Fruit fly (Drosophila melanogaster) whole organism, embryonic: ENCODE measurements around the gene thoc7.

Experiments
- Antp ChIP-seq: fragments of 200-800 bp; sonication (Bioruptor generic); optimal IDR thresholded peaks from 3 replicates; lab custom pipeline; 2016; ENCODE audit warnings: missing biosample characterization, missing genetic modification characterization
- Bgb ChIP-seq: fragments of 200-800 bp; sonication (Bioruptor generic); IDR thresholded peaks from 2 replicates; pipeline ENCODE4 v1.3.6; 2022; ENCODE audit warnings: missing biosample characterization, missing genetic modification characterization; ENCODE audit not compliant: partially characterized antibody
- Bteb2 ChIP-seq: fragments of 200-800 bp; sonication (Bioruptor generic); optimal IDR thresholded peaks from 2 replicates; lab custom pipeline; 2016; ENCODE audit warnings: missing biosample characterization, missing genetic modification characterization
- CG10431 ChIP-seq: fragments of 200-800 bp; sonication (Bioruptor generic); optimal IDR thresholded peaks from 3 replicates; lab custom pipeline; 2018; ENCODE audit warnings: missing biosample characterization, mild to moderate bottlenecking, missing genetic modification characterization
- CG10979 ChIP-seq: fragments of 200-800 bp; sonication (Bioruptor generic); optimal IDR thresholded peaks from 2 replicates; lab custom pipeline; 2018; ENCODE audit warnings: missing biosample characterization, mild to moderate bottlenecking, missing genetic modification characterization, moderate library complexity
- CG11398 ChIP-seq: fragments of 200-800 bp; sonication (Bioruptor generic); optimal IDR thresholded peaks from 2 replicates; lab custom pipeline; 2016; ENCODE audit warnings: missing biosample characterization, missing genetic modification characterization
- CG12769 ChIP-seq: fragments of 200-800 bp; sonication (Bioruptor generic); optimal IDR thresholded peaks from 2 replicates; lab custom pipeline; 2019; ENCODE audit warnings: missing biosample characterization, mild to moderate bottlenecking, missing genetic modification characterization, moderate library complexity
- CG14667 ChIP-seq: fragments of 200-800 bp; sonication (Bioruptor generic); IDR thresholded peaks from 2 replicates; pipeline ENCODE4 v1.3.6; 2022; ENCODE audit warnings: missing biosample characterization, missing genetic modification characterization
- CG1647 ChIP-seq: fragments of 200-800 bp; sonication (Bioruptor generic); optimal IDR thresholded peaks from 3 replicates; lab custom pipeline; 2016; ENCODE audit warnings: missing biosample characterization, missing genetic modification characterization
- CG16863 ChIP-seq: fragments of 200-800 bp; sonication (Bioruptor generic); optimal IDR thresholded peaks from 3 replicates; lab custom pipeline; 2016; ENCODE audit warnings: missing biosample characterization, missing genetic modification characterization
- CG2875 ChIP-seq: fragments of 200-800 bp; sonication (Bioruptor generic); optimal IDR thresholded peaks from 2 replicates; lab custom pipeline; 2017; ENCODE audit warnings: missing biosample characterization, mild to moderate bottlenecking, missing genetic modification characterization, missing genetic modification reagents
- CG42726 ChIP-seq: fragments of 200-800 bp; sonication (Bioruptor generic); IDR thresholded peaks from 2 replicates; pipeline ENCODE4 v1.3.6; 2022; ENCODE audit warnings: missing biosample characterization, missing genetic modification characterization; ENCODE audit not compliant: partially characterized antibody
- CG5953 ChIP-seq: fragments of 200-800 bp; sonication (Bioruptor generic); IDR thresholded peaks from 2 replicates; pipeline ENCODE4 v1.3.6; 2022; ENCODE audit warnings: missing biosample characterization, missing genetic modification characterization
- CG7271 ChIP-seq: fragments of 200-800 bp; sonication (Bioruptor generic); optimal IDR thresholded peaks from 2 replicates; lab custom pipeline; 2018; ENCODE audit warnings: missing biosample characterization, mild to moderate bottlenecking, missing genetic modification characterization, moderate library complexity
- CG8089 ChIP-seq: fragments of 200-800 bp; sonication (Bioruptor generic); optimal IDR thresholded peaks from 3 replicates; lab custom pipeline; 2016; ENCODE audit warnings: missing biosample characterization, missing genetic modification characterization
- CG8290 ChIP-seq, 3 experiments: fragments of 200-800 bp; sonication (Bioruptor generic); optimal IDR thresholded peaks; 2 replicates each; lab custom pipeline; 2016 to 2019; ENCODE audit warnings: missing biosample characterization in 3 of 3, missing genetic modification characterization in 3 of 3, mild to moderate bottlenecking in 2 of 3, moderate library complexity in 1 of 3
- Dp ChIP-seq: fragments of 200-800 bp; sonication (Bioruptor generic); optimal IDR thresholded peaks from 2 replicates; lab custom pipeline; 2018; ENCODE audit warnings: missing biosample characterization, mild to moderate bottlenecking, missing genetic modification characterization, moderate library complexity
- GATAe ChIP-seq: fragments of 200-800 bp; sonication (Bioruptor generic); conservative IDR thresholded peaks from 2 replicates; pipeline ENCODE4 v1.3.6; 2022; ENCODE audit warnings: missing biosample characterization, missing genetic modification characterization
- Jarid2 ChIP-seq: fragments of 200-800 bp; sonication (Bioruptor generic); optimal IDR thresholded peaks from 3 replicates; lab custom pipeline; 2017; ENCODE audit warnings: mild to moderate bottlenecking, missing biosample characterization, missing genetic modification reagents, missing genetic modification characterization
- MESR4 ChIP-seq: fragments of 200-800 bp; sonication (Bioruptor generic); optimal IDR thresholded peaks from 2 replicates; lab custom pipeline; 2018; ENCODE audit warnings: missing biosample characterization, mild to moderate bottlenecking, missing genetic modification characterization, moderate library complexity
- Opbp ChIP-seq: fragments of 200-800 bp; sonication (Bioruptor generic); IDR thresholded peaks from 3 replicates; pipeline ENCODE4 v1.3.6; 2022; ENCODE audit warnings: missing biosample characterization, missing genetic modification characterization; ENCODE audit not compliant: partially characterized antibody
- Optix ChIP-seq: fragments of 200-800 bp; sonication (Bioruptor generic); IDR thresholded peaks from 3 replicates; pipeline ENCODE4 v1.3.6; 2022; ENCODE audit warnings: missing biosample characterization, missing genetic modification characterization
- Ssrp ChIP-seq: fragments of 200-800 bp; sonication (Bioruptor generic); optimal IDR thresholded peaks from 2 replicates; lab custom pipeline; 2018; ENCODE audit warnings: missing biosample characterization, mild to moderate bottlenecking, missing genetic modification characterization, moderate library complexity
- Trl ChIP-seq, 3 experiments: fragments of >200 bp in 2 of 3; fragments of 200-800 bp in 1 of 3; sonication (Bioruptor generic) in 1 of 3; optimal IDR thresholded peaks; 2 replicates in 1 of 3; 3 replicates in 2 of 3; lab custom pipeline; 2016 to 2017; ENCODE audit warnings: missing biosample characterization in 1 of 3, missing genetic modification characterization in 1 of 3
- abd-A ChIP-seq: fragments of 200-800 bp; sonication (Bioruptor generic); optimal IDR thresholded peaks from 3 replicates; lab custom pipeline; 2019; ENCODE audit warnings: missing biosample characterization, mild to moderate bottlenecking, missing genetic modification characterization, moderate library complexity
- ato ChIP-seq: fragments of 200-800 bp; sonication (Bioruptor generic); IDR thresholded peaks from 2 replicates; pipeline ENCODE4 v1.3.6; 2022; ENCODE audit warnings: missing biosample characterization, missing genetic modification characterization; ENCODE audit not compliant: partially characterized antibody
- btn ChIP-seq: fragments of 200-800 bp; sonication (Bioruptor generic); optimal IDR thresholded peaks from 2 replicates; lab custom pipeline; 2016; ENCODE audit warnings: missing biosample characterization, missing genetic modification characterization
- cad ChIP-seq: fragments of >200 bp; optimal IDR thresholded peaks from 2 replicates; lab custom pipeline; 2017; ENCODE audit warnings: missing biosample characterization, missing genetic modification characterization
- cato ChIP-seq: fragments of 200-800 bp; sonication (Bioruptor generic); optimal IDR thresholded peaks from 2 replicates; lab custom pipeline; 2016; ENCODE audit warnings: missing biosample characterization, missing genetic modification characterization, borderline replicate concordance
- caup ChIP-seq: fragments of 200-800 bp; sonication (Bioruptor generic); optimal IDR thresholded peaks from 3 replicates; lab custom pipeline; 2017; ENCODE audit warnings: missing biosample characterization, mild to moderate bottlenecking, missing genetic modification characterization, moderate library complexity; ENCODE audit not compliant: severe bottlenecking
- chinmo ChIP-seq: fragments of 200-800 bp; sonication (Bioruptor generic); IDR thresholded peaks from 4 replicates; pipeline ENCODE4 v1.3.6; 2022; ENCODE audit warnings: missing biosample characterization, missing genetic modification characterization; ENCODE audit not compliant: partially characterized antibody
- chm ChIP-seq: fragments of 200-800 bp; sonication (Bioruptor generic); IDR thresholded peaks from 2 replicates; pipeline ENCODE4 v1.3.6; 2022; ENCODE audit warnings: missing biosample characterization, missing genetic modification characterization
- ci ChIP-seq: fragments of 200-800 bp; sonication (Bioruptor generic); IDR thresholded peaks from 3 replicates; pipeline ENCODE4 v1.3.6; 2022; ENCODE audit warnings: missing biosample characterization, missing genetic modification characterization
- corto ChIP-seq: fragments of 200-800 bp; sonication (Bioruptor generic); optimal IDR thresholded peaks from 2 replicates; lab custom pipeline; 2016; ENCODE audit warnings: missing biosample characterization, mild to moderate bottlenecking, missing genetic modification characterization, moderate library complexity
- dmrt11E ChIP-seq: fragments of 200-800 bp; sonication (Bioruptor generic); optimal IDR thresholded peaks from 3 replicates; lab custom pipeline; 2018; ENCODE audit warnings: missing biosample characterization, mild to moderate bottlenecking, missing genetic modification characterization, moderate library complexity
- fd3F ChIP-seq: fragments of 200-800 bp; sonication (Bioruptor generic); optimal IDR thresholded peaks from 2 replicates; lab custom pipeline; 2018; ENCODE audit warnings: missing biosample characterization, mild to moderate bottlenecking, missing genetic modification characterization, moderate library complexity
- gem ChIP-seq: fragments of 200-800 bp; sonication (Bioruptor generic); optimal IDR thresholded peaks from 2 replicates; lab custom pipeline; 2019; ENCODE audit warnings: missing biosample characterization, mild to moderate bottlenecking, missing genetic modification characterization, moderate library complexity
- insv ChIP-seq, 2 experiments: fragments of 200-800 bp; sonication (Bioruptor generic); optimal IDR thresholded peaks; 3 replicates each; lab custom pipeline; 2016 to 2018; ENCODE audit warnings: missing biosample characterization in 2 of 2, missing genetic modification characterization in 2 of 2
- jing ChIP-seq: fragments of 200-800 bp; sonication (Bioruptor generic); optimal IDR thresholded peaks from 2 replicates; lab custom pipeline; 2018; ENCODE audit warnings: missing biosample characterization, mild to moderate bottlenecking, missing genetic modification characterization
- jumu ChIP-seq: fragments of 200-800 bp; sonication (Bioruptor generic); optimal IDR thresholded peaks from 3 replicates; lab custom pipeline; 2016; ENCODE audit warnings: missing biosample characterization, missing genetic modification characterization
- kni ChIP-seq: fragments of 200-800 bp; sonication (Bioruptor generic); optimal IDR thresholded peaks from 3 replicates; lab custom pipeline; 2017; ENCODE audit warnings: mild to moderate bottlenecking, missing biosample characterization, missing genetic modification reagents, missing genetic modification characterization
- knrl ChIP-seq: fragments of 200-800 bp; sonication (Bioruptor generic); IDR thresholded peaks from 3 replicates; pipeline ENCODE4 v1.3.6; 2022; ENCODE audit warnings: missing biosample characterization, missing genetic modification characterization; ENCODE audit not compliant: partially characterized antibody
- lbe ChIP-seq: fragments of 200-800 bp; sonication (Bioruptor generic); optimal IDR thresholded peaks from 2 replicates; lab custom pipeline; 2016; ENCODE audit warnings: missing biosample characterization, mild to moderate bottlenecking, missing genetic modification characterization
- lmd ChIP-seq: fragments of 200-800 bp; sonication (Bioruptor generic); IDR thresholded peaks from 2 replicates; pipeline ENCODE4 v1.3.6; 2022; ENCODE audit warnings: missing biosample characterization, missing genetic modification characterization
- oc ChIP-seq: fragments of 200-800 bp; sonication (Bioruptor generic); optimal IDR thresholded peaks from 2 replicates; lab custom pipeline; 2018; ENCODE audit warnings: missing biosample characterization, mild to moderate bottlenecking, missing genetic modification characterization, moderate library complexity
- pzg ChIP-seq: fragments of 200-800 bp; sonication (Bioruptor generic); optimal IDR thresholded peaks from 3 replicates; lab custom pipeline; 2018; ENCODE audit warnings: missing biosample characterization, mild to moderate bottlenecking, missing genetic modification characterization, moderate library complexity
- sc ChIP-seq, 3 experiments: fragments of >200 bp in 2 of 3; fragments of 200-800 bp in 1 of 3; sonication (Bioruptor generic) in 1 of 3; optimal IDR thresholded peaks; 2 replicates in 2 of 3; 3 replicates in 1 of 3; lab custom pipeline; 2017; ENCODE audit warnings: mild to moderate bottlenecking in 1 of 3, missing biosample characterization in 1 of 3, missing genetic modification characterization in 1 of 3, missing genetic modification reagents in 1 of 3
- z ChIP-seq: fragments of 200-800 bp; sonication (Bioruptor generic); IDR thresholded peaks from 3 replicates; pipeline ENCODE4 v1.3.6; 2022; ENCODE audit warnings: missing biosample characterization, missing genetic modification characterization

thoc7 gene

DNA sequence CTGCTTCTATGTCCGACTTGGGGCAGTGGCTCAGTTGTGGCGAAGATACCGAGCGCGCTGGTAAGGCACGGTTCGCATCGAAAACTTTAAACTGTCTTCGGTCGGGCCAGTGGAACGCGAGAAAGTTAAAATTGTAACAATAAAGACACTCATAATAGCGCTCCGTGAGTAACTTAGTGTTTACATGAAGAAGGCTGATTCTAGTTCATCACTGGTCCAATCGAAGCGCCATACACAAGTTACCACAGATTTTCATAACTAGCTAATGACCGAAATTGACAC is 32.3 kb downstream of the thoc7 start:
- no peak for TF ChIP-seq pzg (GFP tag; lab: Kevin White, UChicago)
- no peak for TF ChIP-seq oc (tag; lab: Kevin White, UChicago)
- TF ChIP-seq Opbp, result peak; percentile 34; the same call in 1 of the 3 replicates
- TF ChIP-seq insv (GFP tag; optimal IDR thresholded peaks at IDR 0.05; lab: Kevin White, UChicago), result no peak
- peak; percentile 1; the same call in 1 of the 3 replicates for TF ChIP-seq ci
- no peak for TF ChIP-seq Ssrp (tag; lab: Kevin White, UChicago)
- TF ChIP-seq ato (GFP tag; lab: Robert Waterston, UW), result no peak
- TF ChIP-seq Optix, result no peak
- no peak for TF ChIP-seq CG2875 (GFP tag; lab: Kevin White, UChicago)
- no peak for TF ChIP-seq CG7271
- no peak for TF ChIP-seq abd-A (tag; lab: Kevin White, UChicago)
- peak; percentile 75 for TF ChIP-seq Jarid2
- TF ChIP-seq CG14667 (GFP tag; lab: Robert Waterston, UW), result no peak
- no peak for TF ChIP-seq fd3F (GFP tag; lab: Kevin White, UChicago)
- TF ChIP-seq CG12769, result no peak
- no peak for TF ChIP-seq CG16863
- TF ChIP-seq chinmo (GFP tag; lab: Robert Waterston, UW), result 0 out of 4 replicates have a peak, but pooled peaks have one; percentile 3
- no peak for TF ChIP-seq z (GFP tag; lab: Robert Waterston, UW)
- no peak for TF ChIP-seq cad (GFP tag; lab: Kevin White, UChicago)
- TF ChIP-seq kni (GFP tag; lab: Kevin White, UChicago), result peak; percentile 41
- TF ChIP-seq jumu (GFP tag; lab: Kevin White, UChicago), result no peak
- TF ChIP-seq CG42726 (GFP tag; lab: Robert Waterston, UW), result 0 out of 2 replicates have a peak, but pooled peaks have one; percentile 42
- TF ChIP-seq CG10431 (GFP tag; lab: Kevin White, UChicago), result no peak
- 0 out of 2 replicates have a peak, but pooled peaks have one; percentile 45 for TF ChIP-seq chm (GFP tag; lab: Robert Waterston, UW)
- no peak for TF ChIP-seq Antp (GFP tag; lab: Kevin White, UChicago)
- TF ChIP-seq knrl (GFP tag; lab: Robert Waterston, UW), result no peak
- TF ChIP-seq CG1647 (GFP tag; lab: Kevin White, UChicago), result no peak
- TF ChIP-seq lmd (GFP tag; lab: Robert Waterston, UW), result no peak
- no peak for TF ChIP-seq GATAe (GFP tag; lab: Robert Waterston, UW)
- no peak for TF ChIP-seq CG8089 (GFP tag; lab: Kevin White, UChicago)
- TF ChIP-seq CG10979, result no peak
- no peak for TF ChIP-seq jing (GFP tag; lab: Kevin White, UChicago)
- TF ChIP-seq Bgb (GFP tag; lab: Robert Waterston, UW), result no peak
- no peak for TF ChIP-seq MESR4 (GFP tag; lab: Kevin White, UChicago)
- no peak for TF ChIP-seq CG8290 (GFP tag; optimal IDR thresholded peaks at IDR 0.05; lab: Kevin White, UChicago)
- peak in 1 of 2 experiments; percentile 17 for TF ChIP-seq CG8290 (tag; optimal IDR thresholded peaks at IDR 0.05; lab: Kevin White, UChicago)
- no peak for TF ChIP-seq CG5953 (GFP tag; lab: Robert Waterston, UW)
- TF ChIP-seq dmrt11E (tag; lab: Kevin White, UChicago), result no peak
- TF ChIP-seq Dp, result no peak
- TF ChIP-seq corto (GFP tag; lab: Kevin White, UChicago), result no peak
- no peak for TF ChIP-seq sc (optimal IDR thresholded peaks at IDR 0.05; lab: Kevin White, UChicago)
- no peak for TF ChIP-seq sc (GFP tag; optimal IDR thresholded peaks at IDR 0.05; lab: Kevin White, UChicago)
- TF ChIP-seq Trl (optimal IDR thresholded peaks at IDR 0.05; lab: Kevin White, UChicago), result peak in 1 of 2 experiments; percentile 27
- no peak for TF ChIP-seq Trl (GFP tag; optimal IDR thresholded peaks at IDR 0.05; lab: Kevin White, UChicago)
- TF ChIP-seq CG11398, result no peak
- no peak for TF ChIP-seq cato (GFP tag; lab: Kevin White, UChicago)
- TF ChIP-seq gem (tag; lab: Kevin White, UChicago), result no peak
- no peak for TF ChIP-seq Bteb2
- no peak for TF ChIP-seq btn (GFP tag; lab: Kevin White, UChicago)
- peak; percentile 6 for TF ChIP-seq caup (GFP tag; lab: Kevin White, UChicago)
- TF ChIP-seq lbe (GFP tag; lab: Kevin White, UChicago), result no peak
